Worm (Caenorhabditis elegans) whole organism, L4 larva: ENCODE results near the gene srx-73.

Source experiments
- D1046.2 ChIP-seq: fragments of 200-800 bp; sonication (Bioruptor generic); IDR thresholded peaks from 2 replicates; pipeline ENCODE4 v1.3.6; 2022; ENCODE audit warnings: missing genetic modification characterization, missing compliant biosample characterization
- R02D3.7 ChIP-seq: fragments of 150-350 bp; sonication (generic microtip); optimal IDR thresholded peaks from 3 replicates; lab custom pipeline; 2014; ENCODE audit warnings: missing biosample characterization, missing genetic modification characterization
- Y105C5A.15 ChIP-seq: fragments of 200-800 bp; sonication (Bioruptor generic); IDR thresholded peaks from 2 replicates; pipeline ENCODE4 v1.3.6; 2022; ENCODE audit warnings: missing genetic modification characterization, missing compliant biosample characterization
- Y75B8A.6 ChIP-seq: fragments of 200-800 bp; sonication (Bioruptor generic); IDR thresholded peaks from 2 replicates; pipeline ENCODE4 v1.3.6; 2022; ENCODE audit warnings: missing genetic modification reagents, missing genetic modification characterization, missing compliant biosample characterization
- ZK546.5 ChIP-seq, 2 experiments: sonication (generic microtip); optimal IDR thresholded peaks; 2 replicates each; lab custom pipeline; 2017; ENCODE audit warnings: missing biosample characterization in 2 of 2, missing genetic modification characterization in 2 of 2
- aha-1 ChIP-seq: fragments of 150-350 bp; peaks from one replicate; lab custom pipeline; 2014; ENCODE audit warnings: missing biosample characterization, missing genetic modification characterization
- ceh-20 ChIP-seq: fragments of 200-800 bp; sonication (Bioruptor generic); IDR thresholded peaks from 2 replicates; pipeline ENCODE4 v1.3.6; 2022; ENCODE audit warnings: missing genetic modification reagents, missing genetic modification characterization, missing compliant biosample characterization
- ceh-28 ChIP-seq: fragments of 150-350 bp; optimal IDR thresholded peaks from 2 replicates; lab custom pipeline; 2014; ENCODE audit warnings: missing biosample characterization, missing genetic modification reagents, missing genetic modification characterization
- ceh-44 ChIP-seq: fragments of 200-800 bp; sonication (Bioruptor generic); IDR thresholded peaks from 2 replicates; pipeline ENCODE4 v1.3.6; 2022; ENCODE audit warnings: missing genetic modification reagents, missing genetic modification characterization, missing compliant biosample characterization
- ceh-62 ChIP-seq: sonication (generic microtip); optimal IDR thresholded peaks from 2 replicates; lab custom pipeline; 2017; ENCODE audit warnings: missing biosample characterization, missing genetic modification characterization
- ces-1 ChIP-seq: fragments of 150-350 bp; sonication (generic microtip); optimal IDR thresholded peaks from 4 replicates; lab custom pipeline; 2014; ENCODE audit warnings: missing biosample characterization, missing genetic modification reagents, missing genetic modification characterization
- ctbp-1 ChIP-seq: fragments of 200-800 bp; sonication (Bioruptor generic); IDR thresholded peaks from 2 replicates; pipeline ENCODE4 v1.3.6; 2022; ENCODE audit warnings: missing genetic modification reagents, missing genetic modification characterization, missing compliant biosample characterization
- daf-12 ChIP-seq: fragments of 150-350 bp; optimal IDR thresholded peaks from 2 replicates; lab custom pipeline; 2014; ENCODE audit warnings: missing biosample characterization, missing genetic modification reagents, missing genetic modification characterization
- dmd-6 ChIP-seq: fragments of 200-800 bp; sonication (Bioruptor generic); IDR thresholded peaks from 2 replicates; pipeline ENCODE4 v1.3.6; 2022; ENCODE audit warnings: missing genetic modification reagents, missing genetic modification characterization, missing compliant biosample characterization
- dmd-8 ChIP-seq: fragments of 200-800 bp; sonication (Bioruptor generic); IDR thresholded peaks from 2 replicates; pipeline ENCODE4 v1.3.6; 2022; ENCODE audit warnings: missing genetic modification characterization, missing compliant biosample characterization
- dmd-9 ChIP-seq: fragments of 200-800 bp; sonication (Bioruptor generic); IDR thresholded peaks from 2 replicates; pipeline ENCODE4 v1.3.6; 2022; ENCODE audit warnings: missing genetic modification reagents, missing genetic modification characterization, missing compliant biosample characterization
- duxl-1 ChIP-seq: sonication (generic microtip); optimal IDR thresholded peaks from 2 replicates; lab custom pipeline; 2016; ENCODE audit warnings: mild to moderate bottlenecking, missing genetic modification characterization, moderate library complexity, missing compliant biosample characterization; ENCODE audit not compliant: poor library complexity
- egl-27 ChIP-seq: sonication (generic microtip); optimal IDR thresholded peaks from 3 replicates; lab custom pipeline; 2017; ENCODE audit warnings: missing biosample characterization, missing genetic modification reagents, missing genetic modification characterization
- egl-43 ChIP-seq: fragments of 200-800 bp; sonication (Bioruptor generic); IDR thresholded peaks from 2 replicates; pipeline ENCODE4 v1.3.6; 2022; ENCODE audit warnings: missing genetic modification reagents, missing genetic modification characterization, missing compliant biosample characterization
- fkh-10 ChIP-seq: fragments of 150-350 bp; optimal IDR thresholded peaks from 2 replicates; lab custom pipeline; 2014; ENCODE audit warnings: missing biosample characterization, missing genetic modification reagents, missing genetic modification characterization
- hif-1 ChIP-seq, 2 experiments: sonication (generic microtip); optimal IDR thresholded peaks; 2 replicates each; lab custom pipeline; 2016 to 2017; ENCODE audit warnings: missing compliant biosample characterization in 2 of 2, missing genetic modification characterization in 2 of 2, missing genetic modification reagents in 2 of 2, missing genotype in 2 of 2, mild to moderate bottlenecking in 1 of 2
- jun-1 ChIP-seq: fragments of 150-350 bp; optimal IDR thresholded peaks from 2 replicates; lab custom pipeline; 2014; ENCODE audit warnings: missing biosample characterization, missing genetic modification reagents, missing genetic modification characterization
- lim-7 ChIP-seq: fragments of 200-800 bp; sonication (Bioruptor generic); IDR thresholded peaks from 2 replicates; pipeline ENCODE4 v1.3.6; 2022; ENCODE audit warnings: missing genetic modification characterization, missing compliant biosample characterization
- lin-1 ChIP-seq: fragments of 200-800 bp; sonication (Bioruptor generic); IDR thresholded peaks from 2 replicates; pipeline ENCODE4 v1.3.6; 2022; ENCODE audit warnings: missing genetic modification reagents, missing genetic modification characterization, missing compliant biosample characterization
- lin-15B ChIP-seq: fragments of 150-350 bp; sonication (generic microtip); optimal IDR thresholded peaks from 3 replicates; lab custom pipeline; 2014; ENCODE audit warnings: missing biosample characterization, missing genetic modification characterization
- lin-29 ChIP-seq: fragments of 200-800 bp; sonication (Bioruptor generic); IDR thresholded peaks from 2 replicates; pipeline ENCODE4 v1.3.6; 2022; ENCODE audit warnings: missing genetic modification reagents, missing genetic modification characterization, missing compliant biosample characterization
- lir-3 ChIP-seq: sonication (generic microtip); optimal IDR thresholded peaks from 2 replicates; lab custom pipeline; 2016; ENCODE audit warnings: mild to moderate bottlenecking, missing genetic modification characterization, missing compliant biosample characterization
- lsy-2 ChIP-seq, 2 experiments: fragments of 150-350 bp in 1 of 2; sonication (generic microtip) in 1 of 2; optimal IDR thresholded peaks; 2 replicates each; lab custom pipeline; 2014 to 2017; ENCODE audit warnings: missing biosample characterization in 2 of 2, missing genetic modification characterization in 2 of 2
- madf-5 ChIP-seq, 2 experiments: fragments of 200-800 bp; sonication (Bioruptor generic); IDR thresholded peaks; 2 replicates each; pipeline ENCODE4 v1.3.6; 2022; ENCODE audit warnings: missing compliant biosample characterization in 2 of 2, missing genetic modification characterization in 2 of 2
- madf-9 ChIP-seq: fragments of 200-800 bp; sonication (Bioruptor generic); conservative IDR thresholded peaks from 2 replicates; pipeline ENCODE4 v1.3.6; 2022; ENCODE audit warnings: missing genetic modification reagents, missing genetic modification characterization, missing compliant biosample characterization
- mdl-1 ChIP-seq, 2 experiments: fragments of 150-350 bp in 1 of 2; sonication (generic microtip) in 1 of 2; optimal IDR thresholded peaks; 2 replicates each; lab custom pipeline; 2014 to 2017; ENCODE audit warnings: missing biosample characterization in 2 of 2, missing genetic modification characterization in 2 of 2
- mes-2 ChIP-seq: sonication (generic microtip); optimal IDR thresholded peaks from 2 replicates; lab custom pipeline; 2016; ENCODE audit warnings: missing genotype, mild to moderate bottlenecking, missing genetic modification characterization, missing compliant biosample characterization; ENCODE audit not compliant: poor library complexity, severe bottlenecking
- mxl-2 ChIP-seq: fragments of 200-800 bp; sonication (Bioruptor generic); conservative IDR thresholded peaks from 2 replicates; pipeline ENCODE4 v1.3.6; 2022; ENCODE audit warnings: missing genetic modification reagents, missing genetic modification characterization, missing compliant biosample characterization
- nhr-11 ChIP-seq: fragments of 150-350 bp; optimal IDR thresholded peaks from 2 replicates; lab custom pipeline; 2014; ENCODE audit warnings: missing biosample characterization, missing genetic modification characterization
- nhr-111 ChIP-seq: fragments of 200-800 bp; sonication (Bioruptor generic); optimal IDR thresholded peaks from 2 replicates; lab custom pipeline; 2018; ENCODE audit warnings: mild to moderate bottlenecking, missing genetic modification characterization, missing compliant biosample characterization
- nhr-237 ChIP-seq: sonication (generic microtip); optimal IDR thresholded peaks from 2 replicates; lab custom pipeline; 2017; ENCODE audit warnings: missing biosample characterization, missing genetic modification characterization
- nhr-25 ChIP-seq: sonication (generic microtip); optimal IDR thresholded peaks from 2 replicates; lab custom pipeline; 2017; ENCODE audit warnings: missing genetic modification characterization, mild to moderate bottlenecking, missing compliant biosample characterization, antibody characterized with exemption, moderate library complexity, borderline replicate concordance; ENCODE audit not compliant: insufficient read depth
- nhr-28 ChIP-seq: fragments of 150-350 bp; optimal IDR thresholded peaks from 2 replicates; lab custom pipeline; 2014; ENCODE audit warnings: missing biosample characterization, missing genetic modification characterization
- nhr-41 ChIP-seq: fragments of 200-800 bp; sonication (Bioruptor generic); IDR thresholded peaks from 2 replicates; pipeline ENCODE4 v1.3.6; 2022; ENCODE audit warnings: missing genetic modification reagents, missing genetic modification characterization, missing compliant biosample characterization
- rbr-2 ChIP-seq: sonication (generic microtip); optimal IDR thresholded peaks from 2 replicates; lab custom pipeline; 2016; ENCODE audit warnings: missing genotype, missing genetic modification characterization, missing compliant biosample characterization
- snpc-1.2 ChIP-seq: fragments of 200-800 bp; sonication (Bioruptor generic); IDR thresholded peaks from 2 replicates; pipeline ENCODE4 v1.3.6; 2022; ENCODE audit warnings: missing genetic modification reagents, missing genetic modification characterization, missing compliant biosample characterization
- snpc-4 ChIP-seq: fragments of 150-350 bp; optimal IDR thresholded peaks from 2 replicates; lab custom pipeline; 2014; ENCODE audit warnings: missing biosample characterization, missing genetic modification characterization
- spr-1 ChIP-seq: sonication (generic microtip); optimal IDR thresholded peaks from 2 replicates; lab custom pipeline; 2016; ENCODE audit warnings: mild to moderate bottlenecking, missing genetic modification characterization, missing compliant biosample characterization
- spr-3 ChIP-seq: fragments of 200-800 bp; sonication (Bioruptor generic); optimal IDR thresholded peaks from 2 replicates; lab custom pipeline; 2018; ENCODE audit warnings: mild to moderate bottlenecking, missing genetic modification characterization, missing compliant biosample characterization
- tra-1 ChIP-seq: fragments of 200-800 bp; sonication (Bioruptor generic); IDR thresholded peaks from 2 replicates; pipeline ENCODE4 v1.3.6; 2022; ENCODE audit warnings: missing genetic modification reagents, missing genetic modification characterization, missing compliant biosample characterization
- unc-130 ChIP-seq: sonication (generic microtip); optimal IDR thresholded peaks from 2 replicates; lab custom pipeline; 2016; ENCODE audit warnings: missing genetic modification reagents, missing genetic modification characterization, missing compliant biosample characterization
- unc-39 ChIP-seq: sonication (generic microtip); optimal IDR thresholded peaks from 2 replicates; lab custom pipeline; 2017; ENCODE audit warnings: missing biosample characterization, missing genetic modification characterization
- unc-62 ChIP-seq, 3 experiments: fragments of 150-350 bp in 1 of 3; sonication (generic microtip); optimal IDR thresholded peaks in 2 of 3; peaks in 1 of 3; 1 replicate in 1 of 3; 2 replicates in 2 of 3; lab custom pipeline; 2014 to 2017; ENCODE audit warnings: missing biosample characterization in 3 of 3, missing genetic modification characterization in 3 of 3, missing genetic modification reagents in 3 of 3, missing genotype in 1 of 3
- vab-7 ChIP-seq: fragments of 200-800 bp; sonication (Bioruptor generic); IDR thresholded peaks from 2 replicates; pipeline ENCODE4 v1.3.6; 2022; ENCODE audit warnings: missing genetic modification reagents, missing genetic modification characterization, missing compliant biosample characterization
- zag-1 ChIP-seq: fragments of 150-350 bp; optimal IDR thresholded peaks from 2 replicates; lab custom pipeline; 2014; ENCODE audit warnings: missing biosample characterization, missing genetic modification characterization
- zip-2 ChIP-seq: fragments of 150-350 bp; optimal IDR thresholded peaks from 2 replicates; lab custom pipeline; 2014; ENCODE audit warnings: missing biosample characterization, missing genetic modification characterization
- ztf-7 ChIP-seq: fragments of 150-350 bp; optimal IDR thresholded peaks from 2 replicates; lab custom pipeline; 2014; ENCODE audit warnings: missing biosample characterization, missing genetic modification characterization

srx-73 gene

ce11 chrV:4647857-4648256 is 17.7 kb downstream of the srx-73 start, which contains the start of gene F41F3.3 (continued):
- TF ChIP-seq lir-3 (tag; lab: Kevin White, UChicago) (no peak), ces-1 (GFP tag; lab: Kevin White, UChicago) (no peak), tra-1 (no peak), ztf-7 (tag; lab: Kevin White, UChicago) (no peak), daf-12 (no peak), madf-5 (GFP tag; IDR thresholded peaks at IDR 0.05; lab: Robert Waterston, UW) (no peak), nhr-25 (tag; lab: Kevin White, UChicago) (no peak), dmd-9 (GFP tag; lab: Robert Waterston, UW) (no peak), aha-1 (tag; lab: Kevin White, UChicago) (peak; percentile 62), Y105C5A.15 (no peak), madf-9 (GFP tag; lab: Robert Waterston, UW) (no peak), egl-43 (GFP tag; lab: Robert Waterston, UW) (peak; percentile 82), mxl-2 (GFP tag; lab: Robert Waterston, UW) (no peak), unc-130 (GFP tag; lab: Kevin White, UChicago) (no peak), ceh-20 (GFP tag; lab: Robert Waterston, UW) (no peak), fkh-10 (GFP tag; lab: Kevin White, UChicago) (no peak), spr-3 (GFP tag; lab: Kevin White, UChicago) (peak; percentile 10), rbr-2 (tag; lab: Kevin White, UChicago) (no peak), nhr-28 (no peak), unc-39 (tag; lab: Kevin White, UChicago) (no peak), zag-1 (tag; lab: Kevin White, UChicago) (no peak), lim-7 (GFP tag; lab: Robert Waterston, UW) (0 out of 2 replicates have a peak, but pooled peaks have one; percentile 51), vab-7 (GFP tag; lab: Robert Waterston, UW) (no peak), mes-2 (tag; lab: Kevin White, UChicago) (peak; percentile 30), R02D3.7 (tag; lab: Kevin White, UChicago) (no peak), snpc-1.2 (GFP tag; lab: Robert Waterston, UW) (peak; percentile 51; the same call in 1 of the 2 replicates), lin-29 (no peak), unc-62 (GFP tag; optimal IDR thresholded peaks at IDR 0.05 in 1 of 2; lab: Kevin White, UChicago) (no peak), unc-62 (tag; optimal IDR thresholded peaks at IDR 0.05; lab: Kevin White, UChicago) (no peak), lsy-2 (tag; optimal IDR thresholded peaks at IDR 0.05; lab: Kevin White, UChicago) (no peak), ceh-44 (GFP tag; lab: Robert Waterston, UW) (no peak), snpc-4 (tag; lab: Kevin White, UChicago) (no peak), hif-1 (tag; optimal IDR thresholded peaks at IDR 0.05; lab: Kevin White, UChicago) (peak in 1 of 2 experiments; percentile 14), D1046.2 (GFP tag; lab: Robert Waterston, UW) (no peak), ceh-28 (tag; lab: Kevin White, UChicago) (no peak), lin-15B (no peak), zip-2 (tag; lab: Kevin White, UChicago) (no peak), dmd-6 (GFP tag; lab: Robert Waterston, UW) (no peak), egl-27 (tag; lab: Kevin White, UChicago) (no peak), lin-1 (no peak), duxl-1 (tag; lab: Kevin White, UChicago) (no peak), spr-1 (tag; lab: Kevin White, UChicago) (peak; percentile 28), nhr-237 (tag; lab: Kevin White, UChicago) (no peak), ceh-62 (tag; lab: Kevin White, UChicago) (no peak), Y75B8A.6 (GFP tag; lab: Robert Waterston, UW) (no peak), nhr-11 (tag; lab: Kevin White, UChicago) (no peak), jun-1 (no peak), nhr-111 (GFP tag; lab: Kevin White, UChicago) (no peak), nhr-41 (GFP tag; lab: Robert Waterston, UW) (no peak), dmd-8 (0 out of 2 replicates have a peak, but pooled peaks have one; percentile 32), ctbp-1 (GFP tag; lab: Robert Waterston, UW) (no peak), mdl-1 (tag; optimal IDR thresholded peaks at IDR 0.05; lab: Kevin White, UChicago) (no peak), ZK546.5 (tag; optimal IDR thresholded peaks at IDR 0.05; lab: Kevin White, UChicago) (no peak)
